Worm (Caenorhabditis elegans) whole organism, L4 larva: ENCODE data around the gene aakg-1.

ENCODE experiments used
- F44E2.7 ChIP-seq: fragments of 200-800 bp; sonication (Bioruptor generic); IDR thresholded peaks from 2 replicates; pipeline ENCODE4 v2.1.2; 2022; ENCODE audit warnings: missing genetic modification characterization, missing compliant biosample characterization
- R02D3.7 ChIP-seq: fragments of 150-350 bp; sonication (generic microtip); optimal IDR thresholded peaks from 3 replicates; lab custom pipeline; 2014; ENCODE audit warnings: missing biosample characterization, missing genetic modification characterization
- T20F7.1 ChIP-seq: fragments of 200-800 bp; sonication (Bioruptor generic); optimal IDR thresholded peaks from 2 replicates; lab custom pipeline; 2018; ENCODE audit warnings: mild to moderate bottlenecking, missing genetic modification characterization, missing compliant biosample characterization
- T26A8.4 ChIP-seq: fragments of 200-800 bp; sonication (Bioruptor generic); IDR thresholded peaks from 2 replicates; pipeline ENCODE4 v1.3.6; 2022; ENCODE audit warnings: missing genetic modification characterization, missing compliant biosample characterization
- Y48G9A.11 ChIP-seq: fragments of 200-800 bp; sonication (Bioruptor generic); IDR thresholded peaks from 2 replicates; pipeline ENCODE4 v1.3.6; 2022; ENCODE audit warnings: missing genetic modification reagents, missing genetic modification characterization, missing compliant biosample characterization
- Y75B8A.6 ChIP-seq: fragments of 200-800 bp; sonication (Bioruptor generic); IDR thresholded peaks from 2 replicates; pipeline ENCODE4 v1.3.6; 2022; ENCODE audit warnings: missing genetic modification reagents, missing genetic modification characterization, missing compliant biosample characterization
- ZK337.2 ChIP-seq: fragments of 200-800 bp; sonication (Bioruptor generic); IDR thresholded peaks from 2 replicates; pipeline ENCODE4 v1.3.6; 2022; ENCODE audit warnings: missing genetic modification reagents, missing genetic modification characterization, missing compliant biosample characterization
- aha-1 ChIP-seq: fragments of 150-350 bp; peaks from one replicate; lab custom pipeline; 2014; ENCODE audit warnings: missing biosample characterization, missing genetic modification characterization
- ama-1 ChIP-seq: fragments of 150-350 bp; optimal IDR thresholded peaks from 2 replicates; lab custom pipeline; 2014; ENCODE audit warnings: inconsistent platforms, mixed read lengths
- attf-4 ChIP-seq: sonication (generic microtip); optimal IDR thresholded peaks from 3 replicates; lab custom pipeline; 2017; ENCODE audit warnings: missing biosample characterization, missing genetic modification characterization
- ceh-20 ChIP-seq: fragments of 200-800 bp; sonication (Bioruptor generic); IDR thresholded peaks from 2 replicates; pipeline ENCODE4 v1.3.6; 2022; ENCODE audit warnings: missing genetic modification reagents, missing genetic modification characterization, missing compliant biosample characterization
- ceh-28 ChIP-seq: fragments of 150-350 bp; optimal IDR thresholded peaks from 2 replicates; lab custom pipeline; 2014; ENCODE audit warnings: missing biosample characterization, missing genetic modification reagents, missing genetic modification characterization
- ceh-44 ChIP-seq: fragments of 200-800 bp; sonication (Bioruptor generic); IDR thresholded peaks from 2 replicates; pipeline ENCODE4 v1.3.6; 2022; ENCODE audit warnings: missing genetic modification reagents, missing genetic modification characterization, missing compliant biosample characterization
- ceh-62 ChIP-seq: sonication (generic microtip); optimal IDR thresholded peaks from 2 replicates; lab custom pipeline; 2017; ENCODE audit warnings: missing biosample characterization, missing genetic modification characterization
- ces-1 ChIP-seq: fragments of 150-350 bp; sonication (generic microtip); optimal IDR thresholded peaks from 4 replicates; lab custom pipeline; 2014; ENCODE audit warnings: missing biosample characterization, missing genetic modification reagents, missing genetic modification characterization
- daf-19 ChIP-seq: fragments of 200-800 bp; sonication (Bioruptor generic); conservative IDR thresholded peaks from 2 replicates; pipeline ENCODE4 v1.3.6; 2022; ENCODE audit warnings: missing genetic modification characterization, missing compliant biosample characterization
- daf-8 ChIP-seq: fragments of 200-800 bp; sonication (Bioruptor generic); IDR thresholded peaks from 2 replicates; pipeline ENCODE4 v1.3.6; 2022; ENCODE audit warnings: missing genetic modification characterization, missing compliant biosample characterization
- dmd-6 ChIP-seq: fragments of 200-800 bp; sonication (Bioruptor generic); IDR thresholded peaks from 2 replicates; pipeline ENCODE4 v1.3.6; 2022; ENCODE audit warnings: missing genetic modification reagents, missing genetic modification characterization, missing compliant biosample characterization
- dmd-9 ChIP-seq: fragments of 200-800 bp; sonication (Bioruptor generic); IDR thresholded peaks from 2 replicates; pipeline ENCODE4 v1.3.6; 2022; ENCODE audit warnings: missing genetic modification reagents, missing genetic modification characterization, missing compliant biosample characterization
- duxl-1 ChIP-seq: sonication (generic microtip); optimal IDR thresholded peaks from 2 replicates; lab custom pipeline; 2016; ENCODE audit warnings: mild to moderate bottlenecking, missing genetic modification characterization, moderate library complexity, missing compliant biosample characterization; ENCODE audit not compliant: poor library complexity
- egl-27 ChIP-seq: sonication (generic microtip); optimal IDR thresholded peaks from 3 replicates; lab custom pipeline; 2017; ENCODE audit warnings: missing biosample characterization, missing genetic modification reagents, missing genetic modification characterization
- egl-43 ChIP-seq: fragments of 200-800 bp; sonication (Bioruptor generic); IDR thresholded peaks from 2 replicates; pipeline ENCODE4 v1.3.6; 2022; ENCODE audit warnings: missing genetic modification reagents, missing genetic modification characterization, missing compliant biosample characterization
- gei-8 ChIP-seq: fragments of 200-800 bp; sonication (Bioruptor generic); optimal IDR thresholded peaks from 2 replicates; lab custom pipeline; 2018; ENCODE audit warnings: mild to moderate bottlenecking, missing genetic modification characterization, missing compliant biosample characterization
- jun-1 ChIP-seq: fragments of 150-350 bp; optimal IDR thresholded peaks from 2 replicates; lab custom pipeline; 2014; ENCODE audit warnings: missing biosample characterization, missing genetic modification reagents, missing genetic modification characterization
- lim-7 ChIP-seq: fragments of 200-800 bp; sonication (Bioruptor generic); IDR thresholded peaks from 2 replicates; pipeline ENCODE4 v1.3.6; 2022; ENCODE audit warnings: missing genetic modification characterization, missing compliant biosample characterization
- lin-1 ChIP-seq: fragments of 200-800 bp; sonication (Bioruptor generic); IDR thresholded peaks from 2 replicates; pipeline ENCODE4 v1.3.6; 2022; ENCODE audit warnings: missing genetic modification reagents, missing genetic modification characterization, missing compliant biosample characterization
- lin-15B ChIP-seq: fragments of 150-350 bp; sonication (generic microtip); optimal IDR thresholded peaks from 3 replicates; lab custom pipeline; 2014; ENCODE audit warnings: missing biosample characterization, missing genetic modification characterization
- lir-3 ChIP-seq: sonication (generic microtip); optimal IDR thresholded peaks from 2 replicates; lab custom pipeline; 2016; ENCODE audit warnings: mild to moderate bottlenecking, missing genetic modification characterization, missing compliant biosample characterization
- madf-5 ChIP-seq, 2 experiments: fragments of 200-800 bp; sonication (Bioruptor generic); IDR thresholded peaks; 2 replicates each; pipeline ENCODE4 v1.3.6; 2022; ENCODE audit warnings: missing compliant biosample characterization in 2 of 2, missing genetic modification characterization in 2 of 2
- madf-9 ChIP-seq: fragments of 200-800 bp; sonication (Bioruptor generic); conservative IDR thresholded peaks from 2 replicates; pipeline ENCODE4 v1.3.6; 2022; ENCODE audit warnings: missing genetic modification reagents, missing genetic modification characterization, missing compliant biosample characterization
- mes-2 ChIP-seq: sonication (generic microtip); optimal IDR thresholded peaks from 2 replicates; lab custom pipeline; 2016; ENCODE audit warnings: missing genotype, mild to moderate bottlenecking, missing genetic modification characterization, missing compliant biosample characterization; ENCODE audit not compliant: poor library complexity, severe bottlenecking
- mxl-3 ChIP-seq: fragments of 200-800 bp; sonication (Bioruptor generic); optimal IDR thresholded peaks from 2 replicates; lab custom pipeline; 2018; ENCODE audit warnings: mild to moderate bottlenecking, missing genetic modification characterization, missing compliant biosample characterization
- nhr-10 ChIP-seq: fragments of 150-350 bp; optimal IDR thresholded peaks from 2 replicates; lab custom pipeline; 2014; ENCODE audit warnings: missing biosample characterization, missing genetic modification characterization
- nhr-41 ChIP-seq: fragments of 200-800 bp; sonication (Bioruptor generic); IDR thresholded peaks from 2 replicates; pipeline ENCODE4 v1.3.6; 2022; ENCODE audit warnings: missing genetic modification reagents, missing genetic modification characterization, missing compliant biosample characterization
- nhr-6 ChIP-seq: fragments of 150-350 bp; optimal IDR thresholded peaks from 2 replicates; lab custom pipeline; 2014; ENCODE audit warnings: missing biosample characterization, missing genetic modification characterization
- nhr-77 ChIP-seq: fragments of 150-350 bp; optimal IDR thresholded peaks from 2 replicates; lab custom pipeline; 2014; ENCODE audit warnings: missing biosample characterization, missing genetic modification characterization
- php-3 ChIP-seq: fragments of 200-800 bp; sonication (Bioruptor generic); IDR thresholded peaks from 2 replicates; pipeline ENCODE4 v1.3.6; 2022; ENCODE audit warnings: missing genetic modification reagents, missing genetic modification characterization, missing compliant biosample characterization
- pqm-1 ChIP-seq: sonication (generic microtip); optimal IDR thresholded peaks from 2 replicates; lab custom pipeline; 2017; ENCODE audit warnings: missing biosample characterization, missing genetic modification characterization
- rbr-2 ChIP-seq: sonication (generic microtip); optimal IDR thresholded peaks from 2 replicates; lab custom pipeline; 2016; ENCODE audit warnings: missing genotype, missing genetic modification characterization, missing compliant biosample characterization
- spr-1 ChIP-seq: sonication (generic microtip); optimal IDR thresholded peaks from 2 replicates; lab custom pipeline; 2016; ENCODE audit warnings: mild to moderate bottlenecking, missing genetic modification characterization, missing compliant biosample characterization
- spr-3 ChIP-seq: fragments of 200-800 bp; sonication (Bioruptor generic); optimal IDR thresholded peaks from 2 replicates; lab custom pipeline; 2018; ENCODE audit warnings: mild to moderate bottlenecking, missing genetic modification characterization, missing compliant biosample characterization
- tra-1 ChIP-seq: fragments of 200-800 bp; sonication (Bioruptor generic); IDR thresholded peaks from 2 replicates; pipeline ENCODE4 v1.3.6; 2022; ENCODE audit warnings: missing genetic modification reagents, missing genetic modification characterization, missing compliant biosample characterization
- unc-130 ChIP-seq: sonication (generic microtip); optimal IDR thresholded peaks from 2 replicates; lab custom pipeline; 2016; ENCODE audit warnings: missing genetic modification reagents, missing genetic modification characterization, missing compliant biosample characterization
- zfp-2 ChIP-seq: sonication (generic microtip); optimal IDR thresholded peaks from 2 replicates; lab custom pipeline; 2016; ENCODE audit warnings: mild to moderate bottlenecking, missing genetic modification characterization, missing compliant biosample characterization
- zfp-3 ChIP-seq: fragments of 200-800 bp; sonication (Bioruptor generic); conservative IDR thresholded peaks from 2 replicates; pipeline ENCODE4 v1.3.6; 2022; ENCODE audit warnings: missing genetic modification reagents, missing genetic modification characterization, missing compliant biosample characterization

The aakg-1 gene

DNA sequence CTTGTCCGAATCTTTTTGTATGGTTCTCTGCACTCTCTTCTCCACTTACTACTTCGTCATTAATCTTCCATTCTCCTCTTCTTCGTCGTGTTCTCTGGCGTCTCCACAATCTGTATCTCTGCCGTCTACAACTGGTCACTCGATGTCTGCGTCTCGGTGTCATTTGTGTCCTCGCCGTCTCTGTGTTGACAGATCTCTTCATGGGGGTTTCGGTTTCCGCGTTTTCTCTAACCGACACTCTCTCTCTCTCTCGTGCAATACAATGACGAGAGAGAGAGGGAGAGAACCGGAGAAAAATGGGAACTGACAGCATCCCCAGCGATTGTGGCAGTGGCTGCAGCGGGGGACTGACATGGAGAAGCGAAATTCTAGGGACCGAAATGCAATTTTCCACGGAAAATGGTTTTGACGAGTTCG is 37.3 kb upstream of the aakg-1 start (continued):
- TF ChIP-seq spr-3 (GFP tag; lab: Kevin White, UChicago) (peak; percentile 52), ceh-62 (tag; lab: Kevin White, UChicago) (no peak), lir-3 (tag; lab: Kevin White, UChicago) (peak; percentile 31), dmd-9 (peak; percentile 75), unc-130 (GFP tag; lab: Kevin White, UChicago) (peak; percentile 25), nhr-41 (GFP tag; lab: Robert Waterston, UW) (peak; percentile 83), mes-2 (peak; percentile 84), ama-1 (peak; percentile 88), spr-1 (peak; percentile 85), madf-9 (GFP tag; lab: Robert Waterston, UW) (peak; percentile 86), pqm-1 (tag; lab: Kevin White, UChicago) (peak; percentile 42), nhr-77 (peak; percentile 97), ZK337.2 (0 out of 2 replicates have a peak, but pooled peaks have one; percentile 5), Y48G9A.11 (GFP tag; lab: Robert Waterston, UW) (no peak), gei-8 (GFP tag; lab: Kevin White, UChicago) (peak; percentile 99), daf-19 (GFP tag; lab: Robert Waterston, UW) (no peak), T20F7.1 (GFP tag; lab: Kevin White, UChicago) (peak; percentile 86), zfp-2 (peak; percentile 63), ceh-28 (tag; lab: Kevin White, UChicago) (peak; percentile 75), attf-4 (peak; percentile 62), rbr-2 (tag; lab: Kevin White, UChicago) (peak; percentile 98), jun-1 (tag; lab: Kevin White, UChicago) (peak; percentile 96), madf-5 (GFP tag; IDR thresholded peaks at IDR 0.05; lab: Robert Waterston, UW) (no peak), ceh-44 (GFP tag; lab: Robert Waterston, UW) (0 out of 2 replicates have a peak, but pooled peaks have one; percentile 19), R02D3.7 (tag; lab: Kevin White, UChicago) (no peak), egl-27 (tag; lab: Kevin White, UChicago) (no peak), lin-15B (tag; lab: Kevin White, UChicago) (no peak), tra-1 (GFP tag; lab: Robert Waterston, UW) (peak; percentile 99), lin-1 (GFP tag; lab: Robert Waterston, UW) (peak; percentile 96), ceh-20 (GFP tag; lab: Robert Waterston, UW) (peak; percentile 100), T26A8.4 (peak; percentile 96), nhr-10 (tag; lab: Kevin White, UChicago) (peak; percentile 98), php-3 (peak; percentile 82), aha-1 (tag; lab: Kevin White, UChicago) (peak; percentile 99), lim-7 (GFP tag; lab: Robert Waterston, UW) (0 out of 2 replicates have a peak, but pooled peaks have one; percentile 32)

DNA sequence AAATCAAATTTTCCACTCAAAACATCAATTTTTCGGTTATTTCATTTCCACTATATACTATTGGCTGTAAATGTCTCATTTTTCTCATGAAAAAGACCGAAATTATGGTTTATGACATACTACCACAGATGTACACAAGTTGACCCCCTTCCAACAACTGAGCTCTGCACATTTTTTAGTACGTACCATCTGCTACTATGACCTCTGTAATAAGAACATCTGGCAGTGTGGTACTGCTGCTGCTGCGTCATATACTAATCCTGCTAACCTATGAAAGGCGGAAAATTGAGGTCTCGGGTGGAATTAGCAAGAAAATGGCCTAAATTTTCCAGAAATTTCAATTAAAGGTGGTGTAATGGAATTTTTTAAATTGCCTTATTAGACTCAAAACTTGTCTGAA is 36.2 kb upstream of the aakg-1 start:
- TF ChIP-seq Y48G9A.11 (GFP tag; lab: Robert Waterston, UW) (no peak), F44E2.7 (no peak), duxl-1 (no peak), tra-1 (GFP tag; lab: Robert Waterston, UW) (no peak), lin-15B (tag; lab: Kevin White, UChicago) (no peak), zfp-3 (GFP tag; lab: Robert Waterston, UW) (no peak), dmd-6 (GFP tag; lab: Robert Waterston, UW) (no peak), zfp-2 (no peak), lir-3 (tag; lab: Kevin White, UChicago) (no peak), mxl-3 (GFP tag; lab: Kevin White, UChicago) (no peak), ces-1 (GFP tag; lab: Kevin White, UChicago) (no peak), egl-43 (no peak), nhr-6 (tag; lab: Kevin White, UChicago) (no peak), Y75B8A.6 (GFP tag; lab: Robert Waterston, UW) (no peak), egl-27 (tag; lab: Kevin White, UChicago) (no peak), daf-8 (no peak)
